Fruit fly (Drosophila melanogaster): ENCODE data around the gene CG42724.
A peak's percentile ranks its signal among the peaks of the same experiment; 100 is the strongest.

CG42724 gene

dm6 chr3R:6329774-6330298, 38.3 kb downstream of the CG42724 start, which contains the start of gene Osi18:
Gene Osi18, plus strand, starts transcription at chr3R:6330248.
- TF ChIP-seq vvl (GFP tag; IDR thresholded peaks at IDR 0.05) = 0 out of 2 replicates have a peak, but pooled peaks have one; percentile 13
- TF ChIP-seq CG2120 (GFP tag; optimal IDR thresholded peaks at IDR 0.05) = no peak
- TF ChIP-seq Med (GFP tag) = peak; percentile 48
- no peak for TF ChIP-seq dmrt99B (tag; optimal IDR thresholded peaks at IDR 0.05)
- no peak for TF ChIP-seq Rx (GFP tag; IDR thresholded peaks at IDR 0.05)
- no peak for TF ChIP-seq gro (GFP tag; optimal IDR thresholded peaks at IDR 0.05)
- peak in 1 of 2 experiments; percentile 38 for TF ChIP-seq Hr78 (GFP tag; optimal IDR thresholded peaks at IDR 0.05)
- TF ChIP-seq kay (GFP tag; optimal IDR thresholded peaks at IDR 0.05) = no peak
- TF ChIP-seq az2 (GFP tag; optimal IDR thresholded peaks at IDR 0.05) = no peak
- TF ChIP-seq Oli (tag; optimal IDR thresholded peaks at IDR 0.05) = no peak
- TF ChIP-seq Blimp-1 (GFP tag; optimal IDR thresholded peaks at IDR 0.05) = peak; percentile 69
- TF ChIP-seq CG3847 (GFP tag; IDR thresholded peaks at IDR 0.05) = no peak
- no peak for TF ChIP-seq NfI (GFP tag; optimal IDR thresholded peaks at IDR 0.05)
- TF ChIP-seq kni (GFP tag; optimal IDR thresholded peaks at IDR 0.05) = peak; percentile 71
- no peak for TF ChIP-seq CG6689 (GFP tag; IDR thresholded peaks at IDR 0.05)

- TF ChIP-seq Trl (optimal IDR thresholded peaks at IDR 0.05) (peak; percentile 13 to 14), Trl (GFP tag; optimal IDR thresholded peaks at IDR 0.05) (no peak), Hr39 (optimal IDR thresholded peaks at IDR 0.05) (peak; percentile 98), cwo (GFP tag; optimal IDR thresholded peaks at IDR 0.05) (peak; percentile 8), Bdp1 (GFP tag; optimal IDR thresholded peaks at IDR 0.05) (no peak), CG4328 (GFP tag; optimal IDR thresholded peaks at IDR 0.05) (no peak), CG3407 (GFP tag; optimal IDR thresholded peaks at IDR 0.05) (no peak), pan (optimal IDR thresholded peaks at IDR 0.05) (no peak), pan (GFP tag; optimal IDR thresholded peaks at IDR 0.05 in 1 of 2, IDR thresholded peaks at IDR 0.05 in 1 of 2) (peak in 1 of 2 experiments; percentile 31), chinmo (GFP tag; IDR thresholded peaks at IDR 0.05; ENCODE audit: partially characterized antibody) (0 out of 4 replicates have a peak, but pooled peaks have one; percentile 28), wdn (GFP tag; IDR thresholded peaks at IDR 0.05) (no peak), Blimp-1 (GFP tag; optimal IDR thresholded peaks at IDR 0.05) (peak; percentile 42), ci (GFP tag; IDR thresholded peaks at IDR 0.05) (peak; percentile 52; the same call in 2 of the 3 replicates), vvl (GFP tag; IDR thresholded peaks at IDR 0.05) (peak; percentile 68), CG10959 (GFP tag; IDR thresholded peaks at IDR 0.05) (no peak), Dref (GFP tag; IDR thresholded peaks at IDR 0.05) (0 out of 2 replicates have a peak, but pooled peaks have one; percentile 24), tll (GFP tag; optimal IDR thresholded peaks at IDR 0.05) (peak in 1 of 2 experiments; percentile 22), kni (GFP tag; optimal IDR thresholded peaks at IDR 0.05) (peak; percentile 5), caup (GFP tag; optimal IDR thresholded peaks at IDR 0.05; ENCODE audit: severe bottlenecking) (no peak)
Observed at dm6 chr3R:6315078-6315477, 53.0 kb downstream of the CG42724 start.
